Fruit fly (Drosophila melanogaster) whole organism, embryonic: ENCODE results near the gene Chchd2.

Experiments
- B-H1 ChIP-seq: fragments of 200-800 bp; sonication (Bioruptor generic); IDR thresholded peaks from 3 replicates; pipeline ENCODE4 v1.3.6; 2022; ENCODE audit warnings: missing biosample characterization, missing genetic modification characterization
- Bdp1 ChIP-seq: fragments of 200-800 bp; sonication (Bioruptor generic); optimal IDR thresholded peaks from 3 replicates; lab custom pipeline; 2016; ENCODE audit warnings: missing biosample characterization, missing genetic modification characterization
- Bgb ChIP-seq: fragments of 200-800 bp; sonication (Bioruptor generic); IDR thresholded peaks from 2 replicates; pipeline ENCODE4 v1.3.6; 2022; ENCODE audit warnings: missing biosample characterization, missing genetic modification characterization; ENCODE audit not compliant: partially characterized antibody
- CG10267 ChIP-seq: fragments of 200-800 bp; sonication (Bioruptor generic); optimal IDR thresholded peaks from 2 replicates; lab custom pipeline; 2018; ENCODE audit warnings: missing biosample characterization, mild to moderate bottlenecking, missing genetic modification characterization, moderate library complexity
- CG12744 ChIP-seq: fragments of 200-800 bp; sonication (Bioruptor generic); optimal IDR thresholded peaks from 2 replicates; lab custom pipeline; 2016; ENCODE audit warnings: missing biosample characterization, missing genetic modification characterization
- CG13123 ChIP-seq: fragments of 200-800 bp; sonication (Bioruptor generic); optimal IDR thresholded peaks from 2 replicates; lab custom pipeline; 2016; ENCODE audit warnings: missing biosample characterization, missing genetic modification characterization
- CG13296 ChIP-seq: fragments of 200-800 bp; sonication (Bioruptor generic); optimal IDR thresholded peaks from 3 replicates; lab custom pipeline; 2018; ENCODE audit warnings: missing biosample characterization, mild to moderate bottlenecking, missing genetic modification characterization
- CG13894 ChIP-seq: fragments of 200-800 bp; sonication (Bioruptor generic); optimal IDR thresholded peaks from 3 replicates; lab custom pipeline; 2018; ENCODE audit warnings: missing biosample characterization, mild to moderate bottlenecking, missing genetic modification characterization, moderate library complexity
- CG15011 ChIP-seq: fragments of 200-800 bp; sonication (Bioruptor generic); optimal IDR thresholded peaks from 3 replicates; lab custom pipeline; 2018; ENCODE audit warnings: missing biosample characterization, mild to moderate bottlenecking, missing genetic modification characterization
- CG15696 ChIP-seq: fragments of 200-800 bp; sonication (Bioruptor generic); optimal IDR thresholded peaks from 2 replicates; lab custom pipeline; 2019; ENCODE audit warnings: missing biosample characterization, mild to moderate bottlenecking, missing genetic modification characterization, moderate library complexity
- CG18011 ChIP-seq: fragments of 200-800 bp; sonication (Bioruptor generic); optimal IDR thresholded peaks from 2 replicates; lab custom pipeline; 2017; ENCODE audit warnings: missing biosample characterization, missing genetic modification characterization, mild to moderate bottlenecking, moderate library complexity, missing genotype
- CG18262 ChIP-seq: fragments of 200-800 bp; optimal IDR thresholded peaks from 3 replicates; lab custom pipeline; 2019; ENCODE audit warnings: missing biosample characterization, mild to moderate bottlenecking, missing genetic modification characterization, moderate library complexity
- CG2120 ChIP-seq: fragments of 200-800 bp; sonication (Bioruptor generic); optimal IDR thresholded peaks from 3 replicates; lab custom pipeline; 2016; ENCODE audit warnings: missing biosample characterization, missing genetic modification characterization
- CG2678 ChIP-seq: fragments of 200-800 bp; sonication (Bioruptor generic); optimal IDR thresholded peaks from 3 replicates; lab custom pipeline; 2019; ENCODE audit warnings: missing biosample characterization, mild to moderate bottlenecking, missing genetic modification characterization, moderate library complexity
- CG31441 ChIP-seq: fragments of 200-800 bp; sonication (Bioruptor generic); IDR thresholded peaks from 2 replicates; pipeline ENCODE4 v1.3.6; 2022; ENCODE audit warnings: missing biosample characterization, missing genetic modification characterization
- CG42726 ChIP-seq: fragments of 200-800 bp; sonication (Bioruptor generic); IDR thresholded peaks from 2 replicates; pipeline ENCODE4 v1.3.6; 2022; ENCODE audit warnings: missing biosample characterization, missing genetic modification characterization; ENCODE audit not compliant: partially characterized antibody
- CG4424 ChIP-seq: fragments of 200-800 bp; sonication (Bioruptor generic); optimal IDR thresholded peaks from 3 replicates; lab custom pipeline; 2016; ENCODE audit warnings: missing biosample characterization, missing genetic modification characterization
- CG6254 ChIP-seq: fragments of 200-800 bp; sonication (Bioruptor generic); optimal IDR thresholded peaks from 3 replicates; lab custom pipeline; 2017; ENCODE audit warnings: mild to moderate bottlenecking, missing biosample characterization, missing genetic modification reagents, missing genetic modification characterization
- CG8924 ChIP-seq: fragments of 200-800 bp; optimal IDR thresholded peaks from 3 replicates; lab custom pipeline; 2019; ENCODE audit warnings: missing biosample characterization, mild to moderate bottlenecking, missing genetic modification characterization, moderate library complexity
- CG9817 ChIP-seq: fragments of 200-800 bp; sonication (Bioruptor generic); optimal IDR thresholded peaks from 2 replicates; lab custom pipeline; 2018; ENCODE audit warnings: missing biosample characterization, mild to moderate bottlenecking, missing genetic modification characterization, moderate library complexity
- Doc3 ChIP-seq: fragments of 200-800 bp; sonication (Bioruptor generic); IDR thresholded peaks from 3 replicates; pipeline ENCODE4 v1.3.6; 2022; ENCODE audit warnings: missing biosample characterization, missing genetic modification characterization; ENCODE audit not compliant: partially characterized antibody
- ERR ChIP-seq: fragments of 200-800 bp; sonication (Bioruptor generic); optimal IDR thresholded peaks from 2 replicates; lab custom pipeline; 2016; ENCODE audit warnings: missing biosample characterization, missing genetic modification characterization
- Hmx ChIP-seq: fragments of 200-800 bp; sonication (Bioruptor generic); optimal IDR thresholded peaks from 2 replicates; lab custom pipeline; 2016; ENCODE audit warnings: missing biosample characterization, missing genetic modification characterization
- MESR4 ChIP-seq: fragments of 200-800 bp; sonication (Bioruptor generic); optimal IDR thresholded peaks from 2 replicates; lab custom pipeline; 2018; ENCODE audit warnings: missing biosample characterization, mild to moderate bottlenecking, missing genetic modification characterization, moderate library complexity
- Sox102F ChIP-seq: fragments of 200-800 bp; sonication (Bioruptor generic); optimal IDR thresholded peaks from 2 replicates; lab custom pipeline; 2018; ENCODE audit warnings: missing biosample characterization, mild to moderate bottlenecking, missing genetic modification characterization, moderate library complexity
- Spps ChIP-seq: fragments of 200-800 bp; sonication (Bioruptor generic); optimal IDR thresholded peaks from 2 replicates; lab custom pipeline; 2018; ENCODE audit warnings: missing biosample characterization, mild to moderate bottlenecking, missing genetic modification characterization
- ase ChIP-seq: fragments of 200-800 bp; sonication (Bioruptor generic); IDR thresholded peaks from 3 replicates; pipeline ENCODE4 v1.3.6; 2022; ENCODE audit warnings: missing biosample characterization, missing genetic modification characterization
- az2 ChIP-seq: fragments of 200-800 bp; sonication (Bioruptor generic); optimal IDR thresholded peaks from 3 replicates; lab custom pipeline; 2016; ENCODE audit warnings: missing biosample characterization, missing genetic modification characterization
- cwo ChIP-seq: fragments of 200-800 bp; sonication (Bioruptor generic); optimal IDR thresholded peaks from 3 replicates; lab custom pipeline; 2017; ENCODE audit warnings: missing biosample characterization, missing genetic modification characterization, mild to moderate bottlenecking, moderate library complexity, missing genetic modification reagents
- dysf ChIP-seq: fragments of 200-800 bp; sonication (Bioruptor generic); IDR thresholded peaks from 3 replicates; pipeline ENCODE4 v1.3.6; 2022; ENCODE audit warnings: missing biosample characterization, missing genetic modification characterization
- exex ChIP-seq: fragments of 200-800 bp; sonication (Bioruptor generic); optimal IDR thresholded peaks from 4 replicates; lab custom pipeline; 2018; ENCODE audit warnings: missing biosample characterization, mild to moderate bottlenecking, missing genetic modification characterization, moderate library complexity
- gem ChIP-seq: fragments of 200-800 bp; sonication (Bioruptor generic); optimal IDR thresholded peaks from 2 replicates; lab custom pipeline; 2019; ENCODE audit warnings: missing biosample characterization, mild to moderate bottlenecking, missing genetic modification characterization, moderate library complexity
- gt ChIP-seq: fragments of 200-800 bp; sonication (Bioruptor generic); IDR thresholded peaks from 2 replicates; pipeline ENCODE4 v1.3.6; 2022; ENCODE audit warnings: missing biosample characterization, missing genetic modification characterization
- her ChIP-seq: fragments of 200-800 bp; sonication (Bioruptor generic); optimal IDR thresholded peaks from 2 replicates; lab custom pipeline; 2016; ENCODE audit warnings: missing biosample characterization, missing genetic modification characterization
- ind ChIP-seq: fragments of 200-800 bp; sonication (Bioruptor generic); optimal IDR thresholded peaks from 3 replicates; lab custom pipeline; 2016; ENCODE audit warnings: missing biosample characterization, missing genetic modification characterization
- ken ChIP-seq: fragments of 200-800 bp; sonication (Bioruptor generic); IDR thresholded peaks from 3 replicates; pipeline ENCODE4 v1.3.6; 2022; ENCODE audit warnings: missing biosample characterization, missing genetic modification characterization
- nerfin-1 ChIP-seq: fragments of 200-800 bp; sonication (Bioruptor generic); optimal IDR thresholded peaks from 3 replicates; lab custom pipeline; 2019; ENCODE audit warnings: missing biosample characterization, mild to moderate bottlenecking, missing genetic modification characterization, moderate library complexity
- nom ChIP-seq: fragments of 200-800 bp; sonication (Bioruptor generic); optimal IDR thresholded peaks from 2 replicates; lab custom pipeline; 2017; ENCODE audit warnings: missing biosample characterization, missing genetic modification characterization, mild to moderate bottlenecking, moderate library complexity, missing genetic modification reagents
- pan ChIP-seq, 4 experiments: fragments of >200 bp in 3 of 4; fragments of 200-800 bp in 1 of 4; sonication (Bioruptor generic) in 1 of 4; optimal IDR thresholded peaks in 3 of 4; IDR thresholded peaks in 1 of 4; 2 replicates each; pipeline versions ENCODE4 v1.3.6 to Lab custom; 2017 to 2022; ENCODE audit warnings: missing biosample characterization in 2 of 4, missing genetic modification characterization in 2 of 4, mixed read lengths in 1 of 4
- ro ChIP-seq: fragments of 200-800 bp; sonication (Bioruptor generic); IDR thresholded peaks from 2 replicates; pipeline ENCODE4 v1.3.6; 2022; ENCODE audit warnings: missing biosample characterization, missing genetic modification characterization
- sc ChIP-seq, 3 experiments: fragments of >200 bp in 2 of 3; fragments of 200-800 bp in 1 of 3; sonication (Bioruptor generic) in 1 of 3; optimal IDR thresholded peaks; 2 replicates in 2 of 3; 3 replicates in 1 of 3; lab custom pipeline; 2017; ENCODE audit warnings: mild to moderate bottlenecking in 1 of 3, missing biosample characterization in 1 of 3, missing genetic modification characterization in 1 of 3, missing genetic modification reagents in 1 of 3
- sima ChIP-seq: fragments of 200-800 bp; sonication (Bioruptor generic); optimal IDR thresholded peaks from 2 replicates; lab custom pipeline; 2016; ENCODE audit warnings: missing biosample characterization, missing genetic modification characterization
- tll ChIP-seq, 2 experiments: fragments of 200-800 bp in 1 of 2; fragments of >200 bp in 1 of 2; sonication (Bioruptor generic) in 1 of 2; optimal IDR thresholded peaks; 2 replicates each; lab custom pipeline; 2017 to 2019; ENCODE audit warnings: missing biosample characterization in 2 of 2, missing genetic modification characterization in 2 of 2, mild to moderate bottlenecking in 1 of 2, moderate library complexity in 1 of 2
- twi ChIP-seq: fragments of 200-800 bp; optimal IDR thresholded peaks from 2 replicates; lab custom pipeline; 2019; ENCODE audit warnings: missing biosample characterization, mild to moderate bottlenecking, missing genetic modification characterization, moderate library complexity
- tx ChIP-seq: fragments of 200-800 bp; sonication (Bioruptor generic); optimal IDR thresholded peaks from 2 replicates; lab custom pipeline; 2016; ENCODE audit warnings: missing biosample characterization, missing genetic modification characterization
- wor ChIP-seq: fragments of 200-800 bp; sonication (Bioruptor generic); IDR thresholded peaks from 2 replicates; pipeline ENCODE4 v1.3.6; 2022; ENCODE audit warnings: missing biosample characterization, missing genetic modification characterization
- yki ChIP-seq: fragments of >200 bp; optimal IDR thresholded peaks from 3 replicates; lab custom pipeline; 2018
- z ChIP-seq: fragments of 200-800 bp; sonication (Bioruptor generic); IDR thresholded peaks from 3 replicates; pipeline ENCODE4 v1.3.6; 2022; ENCODE audit warnings: missing biosample characterization, missing genetic modification characterization

Gene Chchd2

DNA sequence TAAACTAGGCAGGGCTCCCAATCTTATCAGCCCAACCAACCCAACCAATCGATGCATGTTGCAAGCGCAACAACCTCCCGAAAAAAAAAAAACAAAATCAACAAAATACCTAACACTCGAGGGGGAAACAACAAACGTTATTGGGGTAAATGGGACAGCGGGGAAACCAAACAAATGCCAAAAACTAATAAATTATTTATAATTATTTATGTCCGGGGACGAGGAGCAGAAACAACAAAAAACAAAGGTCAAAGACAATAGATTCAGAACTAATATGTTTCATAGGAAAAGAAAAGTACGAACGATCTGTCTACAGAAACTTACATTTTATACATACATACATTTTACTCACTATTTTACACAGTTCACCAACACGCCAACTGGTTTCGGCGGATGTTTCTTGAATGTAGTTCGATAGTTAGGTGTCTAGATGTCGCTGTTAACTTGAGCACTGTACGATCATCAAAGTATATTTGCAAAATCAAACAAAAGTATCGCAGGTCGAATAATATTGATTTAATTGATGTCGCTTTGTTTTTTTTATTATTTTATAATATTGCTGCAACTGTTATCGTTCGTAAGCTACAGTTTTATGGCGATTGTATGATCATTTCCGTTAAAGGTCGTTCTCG is 26.9 kb downstream of the Chchd2 start:
- TF ChIP-seq CG2678 = no peak
- no peak for TF ChIP-seq CG6254 (GFP tag; lab: Kevin White, UChicago)
- TF ChIP-seq CG13123 = no peak
- TF ChIP-seq MESR4 (GFP tag; lab: Kevin White, UChicago) = no peak
- TF ChIP-seq ERR (GFP tag; lab: Kevin White, UChicago) = no peak
- TF ChIP-seq pan (optimal IDR thresholded peaks at IDR 0.05; lab: Kevin White, UChicago) = no peak
- peak in 1 of 2 experiments; percentile 32 for TF ChIP-seq pan (GFP tag; optimal IDR thresholded peaks at IDR 0.05 in 1 of 2, IDR thresholded peaks at IDR 0.05 in 1 of 2)
- TF ChIP-seq az2 (GFP tag; lab: Kevin White, UChicago) = peak; percentile 30
- TF ChIP-seq dysf (GFP tag; lab: Robert Waterston, UW) = peak; percentile 15; the same call in 1 of the 3 replicates
- no peak for TF ChIP-seq CG8924 (tag; lab: Kevin White, UChicago)
- TF ChIP-seq Sox102F = peak; percentile 42
- TF ChIP-seq Hmx (GFP tag; lab: Kevin White, UChicago) = no peak
- no peak for TF ChIP-seq ken
- TF ChIP-seq ro (GFP tag; lab: Robert Waterston, UW) = no peak
- no peak for TF ChIP-seq CG15011
- no peak for TF ChIP-seq Spps (tag; lab: Kevin White, UChicago)
- no peak; the same call in 2 of the 3 replicates for TF ChIP-seq B-H1 (GFP tag; lab: Robert Waterston, UW)
- peak; percentile 42 for TF ChIP-seq CG9817
- TF ChIP-seq ase (GFP tag; lab: Robert Waterston, UW) = no peak
- peak; percentile 41 for TF ChIP-seq CG15696 (tag; lab: Kevin White, UChicago)
- TF ChIP-seq sima (GFP tag; lab: Kevin White, UChicago) = no peak
- TF ChIP-seq CG13894 (tag; lab: Kevin White, UChicago) = no peak
- TF ChIP-seq tll (GFP tag; optimal IDR thresholded peaks at IDR 0.05; lab: Kevin White, UChicago) = no peak
- TF ChIP-seq Bdp1 (GFP tag; lab: Kevin White, UChicago) = peak; percentile 9
- no peak for TF ChIP-seq twi (tag; lab: Kevin White, UChicago)
- TF ChIP-seq CG31441 (GFP tag; lab: Robert Waterston, UW) = 0 out of 2 replicates have a peak, but pooled peaks have one; percentile 14
- TF ChIP-seq nerfin-1 (tag; lab: Kevin White, UChicago) = no peak
- peak; percentile 58; the same call in 1 of the 2 replicates for TF ChIP-seq CG42726 (GFP tag; lab: Robert Waterston, UW)
- TF ChIP-seq cwo = no peak
- no peak for TF ChIP-seq CG12744 (GFP tag; lab: Kevin White, UChicago)
- TF ChIP-seq her = no peak
- no peak for TF ChIP-seq Doc3
- peak; percentile 51 for TF ChIP-seq gem (tag; lab: Kevin White, UChicago)
- no peak for TF ChIP-seq gt (GFP tag; lab: Robert Waterston, UW)
- no peak for TF ChIP-seq CG18011 (GFP tag; lab: Kevin White, UChicago)
- TF ChIP-seq CG13296 (GFP tag; lab: Kevin White, UChicago) = no peak
- peak; percentile 35 for TF ChIP-seq CG2120 (GFP tag; lab: Kevin White, UChicago)
- TF ChIP-seq yki (lab: Kevin White, UChicago) = no peak
- no peak for TF ChIP-seq nom (GFP tag; lab: Kevin White, UChicago)
- peak; percentile 4 for TF ChIP-seq tx (GFP tag; lab: Kevin White, UChicago)
- TF ChIP-seq CG4424 (GFP tag; lab: Kevin White, UChicago) = peak; percentile 9
- TF ChIP-seq wor (GFP tag; lab: Robert Waterston, UW) = no peak
- TF ChIP-seq z (GFP tag; lab: Robert Waterston, UW) = no peak
- peak; percentile 41 for TF ChIP-seq CG10267
- no peak for TF ChIP-seq exex (tag; lab: Kevin White, UChicago)
- TF ChIP-seq sc (optimal IDR thresholded peaks at IDR 0.05; lab: Kevin White, UChicago) = no peak
- no peak for TF ChIP-seq sc (GFP tag; optimal IDR thresholded peaks at IDR 0.05; lab: Kevin White, UChicago)
- no peak for TF ChIP-seq CG18262 (tag; lab: Kevin White, UChicago)
- no peak for TF ChIP-seq ind
- peak; percentile 77 for TF ChIP-seq Bgb (GFP tag; lab: Robert Waterston, UW)
